In the genomic region with DNA sequence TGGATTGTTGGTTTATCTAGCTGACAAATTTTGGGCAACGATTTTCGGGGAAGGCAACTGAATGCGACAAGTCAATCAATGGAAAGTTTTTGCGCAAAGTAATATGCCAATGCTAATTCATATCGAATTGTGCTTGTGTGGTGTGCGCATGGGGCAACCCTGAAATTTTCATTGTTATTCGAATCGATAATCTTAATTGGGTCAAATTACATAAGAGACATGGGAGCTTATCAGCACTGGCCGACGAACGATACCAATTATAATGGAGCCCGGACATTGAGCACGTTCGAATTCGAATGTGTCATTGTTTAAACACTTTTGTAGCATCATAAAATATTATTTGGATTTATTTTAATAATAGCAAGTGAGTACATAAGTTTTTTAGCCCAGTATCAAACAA, we compare ENCODE assay signal across 3 fruit fly cellular contexts.
TF ChIP-seq lines count a peak whose summit lies in the region.

No protein-coding gene starts in this region.

- no peak for TF ChIP-seq CTCF in whole organism, embryonic (GFP tag; optimal IDR thresholded peaks at IDR 0.05; lab: Kevin White, UChicago)

TF ChIP-seq in whole organism, adult, 20 proteins besides CTCF, POLR2A, EP300 and RAD21:
- TF ChIP-seq cic (GFP tag; optimal IDR thresholded peaks at IDR 0.05; lab: Kevin White, UChicago) (no peak), CG7045 (GFP tag; optimal IDR thresholded peaks at IDR 0.05; lab: Kevin White, UChicago) (no peak), CG14711 (tag; optimal IDR thresholded peaks at IDR 0.05; lab: Kevin White, UChicago) (peak; percentile 14), Mnt (GFP tag; optimal IDR thresholded peaks at IDR 0.05; lab: Kevin White, UChicago) (no peak)

TF ChIP-seq in whole organism, embryonic, 481 proteins besides CTCF, POLR2A, EP300 and RAD21:
- peak; percentile 64 for TF ChIP-seq exex (tag; optimal IDR thresholded peaks at IDR 0.05; lab: Kevin White, UChicago)
- no peak for TF ChIP-seq h (optimal IDR thresholded peaks at IDR 0.05; lab: Kevin White, UChicago)
- TF ChIP-seq Pdp1 (GFP tag; optimal IDR thresholded peaks at IDR 0.05; lab: Kevin White, UChicago), result peak in 1 of 2 experiments; percentile 27
- TF ChIP-seq sug (tag; optimal IDR thresholded peaks at IDR 0.05; lab: Kevin White, UChicago), result peak; percentile 7
TF ChIP-seq in whole organism, embryonic: peak in this region for 3.

TF ChIP-seq in whole organism, prepupa, 60 proteins besides CTCF, POLR2A, EP300 and RAD21:
- TF ChIP-seq Eip78C (GFP tag; lab: Kevin White, UChicago) (peak; percentile 4), CG11902 (GFP tag; optimal IDR thresholded peaks at IDR 0.05; lab: Kevin White, UChicago) (no peak), topi (GFP tag; optimal IDR thresholded peaks at IDR 0.05; lab: Kevin White, UChicago) (no peak), CG4318 (GFP tag; optimal IDR thresholded peaks at IDR 0.05; lab: Kevin White, UChicago) (no peak), vri (GFP tag; optimal IDR thresholded peaks at IDR 0.05; lab: Kevin White, UChicago) (peak; percentile 58), Lpt (GFP tag; optimal IDR thresholded peaks at IDR 0.05; lab: Kevin White, UChicago) (no peak)
